Fruit fly (Drosophila melanogaster): ENCODE results near the gene CG5342.
A peak's percentile ranks its signal among the peaks of the same experiment; 100 is the strongest.

Gene CG5342

dm6 chr3R:11562326-11563109 lies 16.1 kb upstream of the CG5342 start (continued):
- peak; percentile 80 for TF ChIP-seq CG15514 (GFP tag; optimal IDR thresholded peaks at IDR 0.05)
- peak; percentile 92 for TF ChIP-seq Ada2b (GFP tag; IDR thresholded peaks at IDR 0.05)
- peak; percentile 60; the same call in 1 of the 2 replicates for TF ChIP-seq Lim3 (GFP tag; IDR thresholded peaks at IDR 0.05)
- peak; percentile 93 for TF ChIP-seq gce (GFP tag; IDR thresholded peaks at IDR 0.05)
- peak; percentile 92 for TF ChIP-seq Hmx (GFP tag; optimal IDR thresholded peaks at IDR 0.05)
- TF ChIP-seq sd (tag; optimal IDR thresholded peaks at IDR 0.05): peak; percentile 94
- TF ChIP-seq jing (GFP tag; optimal IDR thresholded peaks at IDR 0.05): peak; percentile 75
- TF ChIP-seq CG8281 (tag; optimal IDR thresholded peaks at IDR 0.05): peak; percentile 76
- TF ChIP-seq dpn (GFP tag; optimal IDR thresholded peaks at IDR 0.05): peak; percentile 90 to 95
- peak; percentile 90 for TF ChIP-seq Atf6 (GFP tag; IDR thresholded peaks at IDR 0.05)
- TF ChIP-seq H2.0 (GFP tag; IDR thresholded peaks at IDR 0.05): peak; percentile 89
- peak; percentile 86 for TF ChIP-seq CG12071 (GFP tag; optimal IDR thresholded peaks at IDR 0.05)
- peak; percentile 86 for TF ChIP-seq cg (GFP tag; optimal IDR thresholded peaks at IDR 0.05)
- TF ChIP-seq Sin3A (optimal IDR thresholded peaks at IDR 0.05): no peak
- peak; percentile 83 for TF ChIP-seq bab2 (GFP tag; optimal IDR thresholded peaks at IDR 0.05)
- TF ChIP-seq scrt (GFP tag; optimal IDR thresholded peaks at IDR 0.05): peak; percentile 89
- no peak for TF ChIP-seq fd102C (GFP tag; optimal IDR thresholded peaks at IDR 0.05)
- peak; percentile 86 for TF ChIP-seq en (GFP tag; optimal IDR thresholded peaks at IDR 0.05)
- TF ChIP-seq tll (GFP tag; optimal IDR thresholded peaks at IDR 0.05): no peak
- TF ChIP-seq CG16779 (GFP tag; IDR thresholded peaks at IDR 0.05): peak; percentile 94
- no peak for TF ChIP-seq prd (optimal IDR thresholded peaks at IDR 0.05)
- peak; percentile 97 for TF ChIP-seq prd (GFP tag; IDR thresholded peaks at IDR 0.05)
- 0 out of 2 replicates have a peak, but pooled peaks have one; percentile 38 for TF ChIP-seq nerfin-2 (GFP tag; IDR thresholded peaks at IDR 0.05; ENCODE audit: partially characterized antibody)
- TF ChIP-seq fu2 (GFP tag; optimal IDR thresholded peaks at IDR 0.05): peak; percentile 86
- peak; percentile 92 for TF ChIP-seq cwo (GFP tag; optimal IDR thresholded peaks at IDR 0.05)
- TF ChIP-seq aop (GFP tag; IDR thresholded peaks at IDR 0.05): peak; percentile 70
- no peak for TF ChIP-seq inv (GFP tag; IDR thresholded peaks at IDR 0.05; ENCODE audit: partially characterized antibody)
- peak; percentile 93 for TF ChIP-seq Xrp1 (GFP tag; IDR thresholded peaks at IDR 0.05)
- peak; percentile 89 for TF ChIP-seq CG3847 (GFP tag; IDR thresholded peaks at IDR 0.05)
- TF ChIP-seq grn (GFP tag; optimal IDR thresholded peaks at IDR 0.05): peak; percentile 78
- peak; percentile 94 for TF ChIP-seq Fer3 (tag; optimal IDR thresholded peaks at IDR 0.05)
- peak; percentile 95 for TF ChIP-seq ind (GFP tag; optimal IDR thresholded peaks at IDR 0.05)
- peak; percentile 87 for TF ChIP-seq exex (tag; optimal IDR thresholded peaks at IDR 0.05)
- peak; percentile 78 for TF ChIP-seq vfl (GFP tag; optimal IDR thresholded peaks at IDR 0.05)
- peak; percentile 63 for TF ChIP-seq MTF-1 (GFP tag; optimal IDR thresholded peaks at IDR 0.05; ENCODE audit: borderline replicate concordance)
- TF ChIP-seq PHDP (tag; optimal IDR thresholded peaks at IDR 0.05): peak; percentile 90
- TF ChIP-seq CG6654 (GFP tag; optimal IDR thresholded peaks at IDR 0.05): peak; percentile 64
- no peak; the same call in 1 of the 2 replicates for TF ChIP-seq CG42726 (GFP tag; IDR thresholded peaks at IDR 0.05; ENCODE audit: partially characterized antibody)
- TF ChIP-seq HmgD (GFP tag; optimal IDR thresholded peaks at IDR 0.05): peak; percentile 88
- TF ChIP-seq odd (GFP tag; optimal IDR thresholded peaks at IDR 0.05): peak; percentile 79
- peak; percentile 74 for TF ChIP-seq CG12299 (tag; optimal IDR thresholded peaks at IDR 0.05)
- peak; percentile 92 for TF ChIP-seq CG1603 (tag; optimal IDR thresholded peaks at IDR 0.05)
- TF ChIP-seq CG17802 (tag; optimal IDR thresholded peaks at IDR 0.05): peak; percentile 47
- peak; percentile 81 for TF ChIP-seq sug (tag; optimal IDR thresholded peaks at IDR 0.05)
- peak; percentile 69 for TF ChIP-seq GATAe (GFP tag; conservative IDR thresholded peaks at IDR 0.05)
- no peak for TF ChIP-seq CG15073 (GFP tag; optimal IDR thresholded peaks at IDR 0.05)
- TF ChIP-seq CG4820 (GFP tag; optimal IDR thresholded peaks at IDR 0.05): peak; percentile 92
- TF ChIP-seq Mes4 (GFP tag; optimal IDR thresholded peaks at IDR 0.05): peak; percentile 64
- peak; percentile 88 for TF ChIP-seq wdn (GFP tag; IDR thresholded peaks at IDR 0.05)

Measured in whole organism, embryonic.